Worm (Caenorhabditis elegans): ENCODE data around the gene T06D4.2.

- TF ChIP-seq nhr-237 (tag; optimal IDR thresholded peaks at IDR 0.05) (no peak), ces-1 (GFP tag; optimal IDR thresholded peaks at IDR 0.05) (no peak), blmp-1 (tag; optimal IDR thresholded peaks at IDR 0.05) (no peak), ceh-83 (GFP tag; optimal IDR thresholded peaks at IDR 0.05) (no peak), ztf-11 (tag; optimal IDR thresholded peaks at IDR 0.05) (no peak), M03D4.4 (tag; optimal IDR thresholded peaks at IDR 0.05) (no peak), nhr-76 (tag; optimal IDR thresholded peaks at IDR 0.05) (no peak), pha-4 (tag; optimal IDR thresholded peaks at IDR 0.05) (no peak), unc-120 (tag; optimal IDR thresholded peaks at IDR 0.05; ENCODE audit: poor library complexity, severe bottlenecking) (no peak), flh-1 (GFP tag; optimal IDR thresholded peaks at IDR 0.05) (no peak), unc-62 (GFP tag; optimal IDR thresholded peaks at IDR 0.05) (no peak)
Measured at ce11 chrII:3395484-3395883, 9.8 kb upstream of the T06D4.2 start, which contains the start of gene nep-20.
